Worm (Caenorhabditis elegans) whole organism, early embryonic: ENCODE results near the gene srh-264.
A peak's percentile ranks its signal among the peaks of the same experiment; 100 is the strongest.

ENCODE experiments used
- B0310.2 ChIP-seq: sonication (generic microtip); optimal IDR thresholded peaks from 2 replicates; lab custom pipeline; 2016; ENCODE audit warnings: mild to moderate bottlenecking, missing genetic modification characterization, missing compliant biosample characterization
- F13C5.2 ChIP-seq: sonication (generic microtip); optimal IDR thresholded peaks from 2 replicates; lab custom pipeline; 2017; ENCODE audit warnings: mild to moderate bottlenecking, missing genetic modification characterization, inconsistent platforms, missing compliant biosample characterization
- aly-1 ChIP-seq: sonication (generic microtip); optimal IDR thresholded peaks from 2 replicates; lab custom pipeline; 2016; ENCODE audit warnings: missing genetic modification characterization, missing compliant biosample characterization
- ama-1 ChIP-seq: fragments of 150-350 bp; optimal IDR thresholded peaks from 2 replicates; lab custom pipeline; 2014
- ceh-13 ChIP-seq: fragments of 200-800 bp; sonication (Bioruptor generic); optimal IDR thresholded peaks from 2 replicates; lab custom pipeline; 2018; ENCODE audit warnings: mild to moderate bottlenecking, missing genetic modification characterization, missing compliant biosample characterization
- ceh-36 ChIP-seq: sonication (generic microtip); optimal IDR thresholded peaks from 2 replicates; lab custom pipeline; 2016; ENCODE audit warnings: missing genetic modification characterization, inconsistent platforms, missing compliant biosample characterization
- ets-7 ChIP-seq: sonication (generic microtip); optimal IDR thresholded peaks from 2 replicates; lab custom pipeline; 2016; ENCODE audit warnings: missing genotype, missing genetic modification characterization, missing compliant biosample characterization
- flt-1 ChIP-seq: fragments of 200-800 bp; sonication (Bioruptor generic); IDR thresholded peaks from 2 replicates; pipeline ENCODE4 v1.3.6; 2022; ENCODE audit warnings: missing genetic modification characterization, missing compliant biosample characterization
- hmbx-1 ChIP-seq: sonication (generic microtip); optimal IDR thresholded peaks from 2 replicates; lab custom pipeline; 2016; ENCODE audit warnings: mild to moderate bottlenecking, missing genetic modification characterization, missing compliant biosample characterization
- hmg-4 ChIP-seq: fragments of 200-800 bp; sonication (Bioruptor generic); optimal IDR thresholded peaks from 2 replicates; lab custom pipeline; 2018; ENCODE audit warnings: mild to moderate bottlenecking, missing genetic modification characterization, missing compliant biosample characterization
- hnd-1 ChIP-seq: sonication (generic microtip); optimal IDR thresholded peaks from 2 replicates; lab custom pipeline; 2016; ENCODE audit warnings: missing genetic modification characterization, missing compliant biosample characterization
- pes-1 ChIP-seq: fragments of 200-800 bp; sonication (Bioruptor generic); IDR thresholded peaks from 2 replicates; pipeline ENCODE4 v1.3.6; 2022; ENCODE audit warnings: missing genetic modification reagents, missing genetic modification characterization, missing compliant biosample characterization
- scrt-1 ChIP-seq: fragments of 200-800 bp; sonication (Bioruptor generic); IDR thresholded peaks from 2 replicates; pipeline ENCODE4 v1.3.6; 2022; ENCODE audit warnings: missing genetic modification characterization, missing compliant biosample characterization
- sea-1 ChIP-seq: fragments of 200-800 bp; sonication (Bioruptor generic); conservative IDR thresholded peaks from 2 replicates; pipeline ENCODE4 v1.3.6; 2022; ENCODE audit warnings: missing genetic modification characterization, missing compliant biosample characterization
- tbx-11 ChIP-seq: fragments of 200-800 bp; sonication (Bioruptor generic); IDR thresholded peaks from 2 replicates; pipeline ENCODE4 v1.3.6; 2022; ENCODE audit warnings: missing genetic modification characterization, missing compliant biosample characterization
- tbx-37 ChIP-seq: fragments of 200-800 bp; sonication (Bioruptor generic); conservative IDR thresholded peaks from 2 replicates; pipeline ENCODE4 v1.3.6; 2022; ENCODE audit warnings: missing genetic modification reagents, missing genetic modification characterization, missing compliant biosample characterization
- tra-4 ChIP-seq: sonication (generic microtip); optimal IDR thresholded peaks from 2 replicates; lab custom pipeline; 2017; ENCODE audit warnings: missing genetic modification characterization, missing compliant biosample characterization

The srh-264 gene

DNA sequence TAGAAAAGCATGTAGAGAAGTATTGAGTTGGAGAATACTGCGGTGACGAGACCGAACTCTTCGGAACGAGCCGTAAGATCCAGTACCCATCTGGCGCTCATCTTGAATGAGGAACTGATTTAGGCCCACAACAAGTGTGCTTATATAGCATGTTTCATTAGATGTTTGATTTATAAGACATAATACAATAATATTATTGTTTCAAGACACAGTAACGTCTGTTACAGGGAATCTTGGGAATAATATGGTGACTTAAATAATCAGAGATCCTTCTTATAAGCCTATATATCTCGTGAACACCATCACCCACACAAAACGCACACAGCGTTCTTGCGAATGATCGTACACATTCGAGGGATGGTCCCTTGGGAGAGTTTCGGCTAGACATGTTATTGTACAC lies 30.2 kb upstream of the srh-264 start, which contains the start of gene str-88:
str-88 (minus strand) TSS at position 101 of the 400 bp plus-strand sequence.
- TF ChIP-seq tbx-37 = no peak
- TF ChIP-seq scrt-1 = no peak
- TF ChIP-seq flt-1 (GFP tag; lab: Robert Waterston, UW) = no peak
- no peak for TF ChIP-seq ama-1 (lab: Kevin White, UChicago)
- no peak for TF ChIP-seq F13C5.2 (tag; lab: Kevin White, UChicago)
- no peak for TF ChIP-seq tra-4 (tag; lab: Kevin White, UChicago)
- TF ChIP-seq ets-7 (tag; lab: Kevin White, UChicago) = no peak
- TF ChIP-seq aly-1 (tag; lab: Kevin White, UChicago) = no peak
- no peak for TF ChIP-seq hmg-4 (GFP tag; lab: Kevin White, UChicago)
- no peak for TF ChIP-seq hnd-1 (tag; lab: Kevin White, UChicago)
- TF ChIP-seq ceh-36 (tag; lab: Kevin White, UChicago) = no peak
- TF ChIP-seq ceh-13 = no peak

DNA sequence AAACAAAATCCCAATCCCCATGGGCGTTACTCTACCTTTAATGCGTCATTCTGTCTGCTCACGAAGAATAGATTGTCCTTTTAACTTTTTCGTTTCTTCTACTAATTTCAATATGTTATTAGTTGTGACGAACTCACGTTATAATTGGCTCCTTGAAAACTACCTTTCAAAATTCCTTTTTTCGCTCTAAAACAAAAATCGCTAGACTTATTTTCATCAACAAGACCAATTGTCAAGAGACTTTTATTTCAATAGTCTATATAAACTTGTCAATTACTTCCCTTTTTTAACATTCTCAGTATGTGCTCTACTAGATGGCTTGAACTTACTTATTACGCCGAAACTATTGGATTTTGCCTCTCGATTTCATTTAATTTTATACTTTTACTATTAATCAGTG lies 29.2 kb upstream of the srh-264 start, which contains the start of gene str-102:
str-102 (plus strand) TSS at position 301 of the 400 bp plus-strand sequence.
- TF ChIP-seq sea-1 (GFP tag; lab: Robert Waterston, UW) (no peak), tbx-11 (GFP tag; lab: Robert Waterston, UW) (no peak), ama-1 (lab: Kevin White, UChicago) (no peak), aly-1 (tag; lab: Kevin White, UChicago) (no peak), hmg-4 (GFP tag; lab: Kevin White, UChicago) (no peak), ceh-13 (no peak), pes-1 (GFP tag; lab: Robert Waterston, UW) (no peak), hnd-1 (tag; lab: Kevin White, UChicago) (no peak), flt-1 (GFP tag; lab: Robert Waterston, UW) (no peak), ets-7 (tag; lab: Kevin White, UChicago) (no peak), F13C5.2 (tag; lab: Kevin White, UChicago) (no peak), scrt-1 (no peak), tra-4 (tag; lab: Kevin White, UChicago) (no peak), ceh-36 (tag; lab: Kevin White, UChicago) (no peak), hmbx-1 (no peak), B0310.2 (tag; lab: Kevin White, UChicago) (no peak), tbx-37 (no peak)

DNA sequence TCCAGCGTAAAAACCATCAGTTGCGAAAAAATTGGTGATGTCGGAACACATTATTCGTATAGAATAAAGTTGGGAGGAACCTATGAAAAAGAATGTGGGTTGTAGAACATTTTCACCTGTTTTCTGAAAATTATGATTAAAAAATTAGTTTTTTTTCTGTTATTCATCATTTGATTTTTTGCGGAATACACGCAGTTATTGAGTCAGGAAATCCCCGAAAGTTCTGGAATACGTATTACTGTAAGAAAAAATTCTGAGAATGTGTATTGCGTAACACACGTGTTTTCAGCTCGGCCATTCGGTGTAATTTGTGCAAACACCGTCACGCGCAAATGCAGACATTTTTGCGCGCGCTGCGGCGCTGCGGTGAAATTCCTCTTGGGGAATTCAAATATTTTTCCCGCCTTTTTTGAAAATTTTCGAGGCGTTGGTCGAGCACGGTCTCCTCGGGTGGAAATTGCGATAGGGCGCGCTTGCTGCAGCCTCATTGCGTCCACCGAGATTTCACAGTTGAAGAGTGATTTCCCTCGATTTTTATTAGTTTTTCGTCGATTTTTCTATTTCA lies 25.0 kb upstream of the srh-264 start, which contains the start of gene srh-170:
srh-170 (minus strand) TSS at position 51 of the 565 bp plus-strand sequence.
- peak; percentile 15; the same call in 1 of the 2 replicates for TF ChIP-seq pes-1 (GFP tag; lab: Robert Waterston, UW)
- 0 out of 2 replicates have a peak, but pooled peaks have one; percentile 29 for TF ChIP-seq scrt-1
- TF ChIP-seq aly-1 (tag; lab: Kevin White, UChicago) = no peak

DNA sequence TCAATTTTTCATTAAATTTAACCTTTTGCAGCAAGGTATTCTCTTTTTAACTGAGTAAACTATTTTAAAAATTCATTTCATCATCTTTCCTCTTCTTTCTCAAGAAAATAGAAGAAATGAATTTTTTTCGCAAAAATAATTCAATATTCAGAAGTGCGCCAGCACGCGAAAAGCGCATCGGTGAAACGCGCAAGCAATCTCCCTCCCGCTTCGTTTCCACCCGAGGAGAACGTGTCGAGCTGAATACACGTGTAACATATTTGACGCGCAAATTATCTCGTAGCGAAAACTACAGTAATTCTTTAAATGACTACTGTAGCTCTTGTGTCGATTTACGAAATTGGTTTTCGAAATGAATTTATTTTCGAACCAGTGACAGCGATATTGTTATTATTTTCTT lies 21.9 kb upstream of the srh-264 start:
- TF ChIP-seq scrt-1 = no peak
- TF ChIP-seq B0310.2 (tag; lab: Kevin White, UChicago) = no peak
- TF ChIP-seq hmbx-1 = no peak
- no peak for TF ChIP-seq ets-7 (tag; lab: Kevin White, UChicago)
- TF ChIP-seq tbx-37 = no peak
- TF ChIP-seq sea-1 (GFP tag; lab: Robert Waterston, UW) = no peak
- no peak for TF ChIP-seq tbx-11 (GFP tag; lab: Robert Waterston, UW)
- TF ChIP-seq ama-1 (lab: Kevin White, UChicago) = no peak
- TF ChIP-seq pes-1 (GFP tag; lab: Robert Waterston, UW) = no peak
- no peak for TF ChIP-seq F13C5.2 (tag; lab: Kevin White, UChicago)
- TF ChIP-seq ceh-13 = no peak
- no peak for TF ChIP-seq flt-1 (GFP tag; lab: Robert Waterston, UW)
- TF ChIP-seq aly-1 (tag; lab: Kevin White, UChicago) = no peak
- no peak for TF ChIP-seq ceh-36 (tag; lab: Kevin White, UChicago)

DNA sequence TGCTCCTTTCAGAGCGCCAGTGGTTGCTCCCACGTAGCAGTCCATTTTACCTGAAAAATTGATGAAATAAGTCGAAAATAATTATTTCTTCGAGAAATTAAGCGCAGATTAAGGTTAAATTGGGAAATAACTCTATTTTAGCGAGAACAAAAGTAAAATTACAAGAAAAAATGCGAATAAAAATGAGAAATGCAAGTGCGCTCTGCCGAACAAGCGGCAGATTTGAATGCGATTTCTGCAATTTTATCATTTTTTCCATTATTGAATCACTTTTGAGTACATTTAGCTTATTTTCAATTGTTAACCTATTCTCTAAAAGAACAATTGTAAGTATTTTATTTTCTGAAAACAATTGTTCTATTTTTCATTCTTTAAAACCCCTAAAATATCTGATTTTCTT lies 19.0 kb upstream of the srh-264 start, which contains the start of gene T06E6.1:
T06E6.1 (minus strand) TSS at position 56 of the 400 bp plus-strand sequence.
- TF ChIP-seq hmbx-1 (no peak), ets-7 (tag; lab: Kevin White, UChicago) (no peak), aly-1 (tag; lab: Kevin White, UChicago) (no peak), hmg-4 (GFP tag; lab: Kevin White, UChicago) (no peak), ceh-13 (no peak), ceh-36 (tag; lab: Kevin White, UChicago) (no peak), pes-1 (GFP tag; lab: Robert Waterston, UW) (no peak), tbx-11 (GFP tag; lab: Robert Waterston, UW) (no peak), B0310.2 (tag; lab: Kevin White, UChicago) (no peak), tbx-37 (no peak), ama-1 (lab: Kevin White, UChicago) (no peak), sea-1 (GFP tag; lab: Robert Waterston, UW) (no peak), tra-4 (tag; lab: Kevin White, UChicago) (no peak), hnd-1 (tag; lab: Kevin White, UChicago) (no peak), F13C5.2 (tag; lab: Kevin White, UChicago) (no peak), scrt-1 (no peak)

DNA sequence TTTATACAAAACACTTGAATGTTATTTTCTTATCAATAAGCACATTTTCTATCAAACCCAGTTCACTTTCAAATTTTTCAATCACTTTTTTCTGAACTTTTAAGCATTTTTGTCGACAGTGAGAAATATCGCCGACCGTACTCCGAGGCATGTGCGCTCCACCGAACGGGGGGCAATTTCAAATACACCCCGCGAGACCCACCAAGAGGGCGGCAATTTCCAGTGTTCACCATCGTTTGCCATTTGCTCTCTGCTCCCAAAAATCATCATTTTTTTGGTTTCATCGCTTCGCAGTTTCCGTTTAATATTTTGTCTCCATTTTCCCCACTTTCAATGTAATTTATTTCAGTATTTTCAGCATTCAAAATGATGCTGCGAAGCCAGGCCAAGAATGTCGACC lies 18.6 kb upstream of the srh-264 start, which contains the start of gene cyb-3:
cyb-3 (plus strand) TSS at position 350 of the 400 bp plus-strand sequence.
- TF ChIP-seq ets-7 (tag; lab: Kevin White, UChicago) (no peak), aly-1 (tag; lab: Kevin White, UChicago) (no peak), pes-1 (GFP tag; lab: Robert Waterston, UW) (0 out of 2 replicates have a peak, but pooled peaks have one; percentile 37), scrt-1 (no peak), tbx-11 (GFP tag; lab: Robert Waterston, UW) (no peak), hmg-4 (GFP tag; lab: Kevin White, UChicago) (no peak), ceh-36 (tag; lab: Kevin White, UChicago) (no peak)

DNA sequence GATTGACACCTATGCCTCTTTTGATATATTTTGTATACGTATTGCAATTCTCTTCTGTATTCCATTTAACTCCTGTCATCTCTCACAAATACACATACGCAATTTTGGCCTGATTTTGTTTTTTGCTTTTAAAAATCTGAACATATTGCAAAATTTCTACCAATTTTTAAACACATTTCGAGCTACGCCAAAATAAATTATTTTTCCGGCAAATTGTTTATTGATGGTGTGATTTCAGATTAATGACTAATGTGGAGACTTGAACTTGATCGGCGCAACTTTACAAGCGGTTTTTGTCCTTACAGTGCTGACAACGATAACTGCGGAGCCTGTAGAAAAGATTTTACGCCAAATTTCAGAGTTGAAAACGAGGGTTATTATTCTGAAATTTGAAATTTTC lies 16.8 kb upstream of the srh-264 start:
- TF ChIP-seq flt-1 (GFP tag; lab: Robert Waterston, UW) (no peak), ceh-36 (tag; lab: Kevin White, UChicago) (no peak), aly-1 (tag; lab: Kevin White, UChicago) (no peak), hmg-4 (GFP tag; lab: Kevin White, UChicago) (no peak), ceh-13 (no peak), tbx-11 (GFP tag; lab: Robert Waterston, UW) (no peak)
